Fruit fly (Drosophila melanogaster): ENCODE results near the gene CG4281.
A peak's percentile ranks its signal among the peaks of the same experiment; 100 is the strongest.

Gene CG4281

DNA sequence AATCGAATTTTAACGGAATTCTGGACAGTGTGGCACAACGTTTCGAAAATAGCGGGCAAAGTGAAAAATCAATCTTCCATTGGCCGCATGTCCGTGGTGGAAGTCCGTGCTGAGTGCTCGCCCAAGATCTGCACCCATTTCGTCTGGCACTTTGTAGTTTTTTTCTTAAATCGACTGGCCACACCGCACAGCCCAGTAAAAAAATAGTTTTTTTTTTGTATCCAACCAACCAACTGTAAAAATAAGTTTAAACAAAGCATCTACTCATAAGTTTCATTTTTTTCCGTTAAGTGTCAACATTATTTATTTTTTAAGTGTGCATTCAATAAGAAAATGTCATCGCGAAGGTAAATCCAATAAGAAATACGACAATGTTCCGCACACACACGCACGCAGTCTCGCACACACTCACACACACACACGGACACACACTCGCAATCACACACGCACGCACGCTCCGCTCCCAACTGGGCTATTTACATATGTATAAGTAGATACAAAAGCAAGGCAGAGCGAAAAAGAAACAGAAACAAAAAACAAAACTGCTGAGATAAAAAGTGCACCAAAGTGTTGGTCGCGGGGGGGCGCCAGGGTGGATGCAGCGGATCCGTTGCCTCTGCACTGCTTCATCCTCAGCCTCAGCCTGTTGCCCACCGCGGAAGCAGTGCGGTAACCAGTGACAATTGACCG is 29.3 kb upstream of the CG4281 start, which contains the start of gene csw (continued):
- TF ChIP-seq D19A (tag; optimal IDR thresholded peaks at IDR 0.05) (no peak), CG13424 (tag; optimal IDR thresholded peaks at IDR 0.05) (no peak), croc (GFP tag; conservative IDR thresholded peaks at IDR 0.05) (no peak), eve (GFP tag; optimal IDR thresholded peaks at IDR 0.05) (no peak), z (GFP tag; IDR thresholded peaks at IDR 0.05) (no peak), H2.0 (GFP tag; IDR thresholded peaks at IDR 0.05) (no peak), gem (tag; optimal IDR thresholded peaks at IDR 0.05) (peak; percentile 32), Hsf (GFP tag; optimal IDR thresholded peaks at IDR 0.05) (peak; percentile 57), Rfx (GFP tag; IDR thresholded peaks at IDR 0.05) (peak; percentile 59), CG1529 (GFP tag; optimal IDR thresholded peaks at IDR 0.05) (no peak), cato (GFP tag; optimal IDR thresholded peaks at IDR 0.05; ENCODE audit: borderline replicate concordance) (no peak), org-1 (GFP tag; optimal IDR thresholded peaks at IDR 0.05) (no peak), Adf1 (GFP tag; IDR thresholded peaks at IDR 0.05) (no peak), CG15011 (GFP tag; optimal IDR thresholded peaks at IDR 0.05) (no peak), CG2129 (GFP tag; IDR thresholded peaks at IDR 0.05; ENCODE audit: partially characterized antibody) (no peak), CG11093 (GFP tag; IDR thresholded peaks at IDR 0.05) (no peak), Antp (GFP tag; optimal IDR thresholded peaks at IDR 0.05) (peak; percentile 60), mirr (GFP tag; optimal IDR thresholded peaks at IDR 0.05) (no peak), CG10321 (GFP tag; IDR thresholded peaks at IDR 0.05) (0 out of 2 replicates have a peak, but pooled peaks have one; percentile 5), Med (GFP tag) (peak; percentile 96), CG34224 (GFP tag; IDR thresholded peaks at IDR 0.05; ENCODE audit: partially characterized antibody) (no peak), slp2 (GFP tag; optimal IDR thresholded peaks at IDR 0.05) (no peak), ERR (GFP tag; optimal IDR thresholded peaks at IDR 0.05) (peak; percentile 19), CG6254 (GFP tag; optimal IDR thresholded peaks at IDR 0.05) (peak; percentile 20), CkIIα-i1 (GFP tag; IDR thresholded peaks at IDR 0.05) (no peak), CG2875 (GFP tag; optimal IDR thresholded peaks at IDR 0.05) (no peak), Tbp (GFP tag; optimal IDR thresholded peaks at IDR 0.05) (no peak), bbx (GFP tag; IDR thresholded peaks at IDR 0.05; ENCODE audit: partially characterized antibody) (peak; percentile 48; the same call in 1 of the 2 replicates), jumu (GFP tag; optimal IDR thresholded peaks at IDR 0.05) (peak; percentile 42), bab2 (GFP tag; optimal IDR thresholded peaks at IDR 0.05) (peak; percentile 6), unc-4 (GFP tag; IDR thresholded peaks at IDR 0.05; ENCODE audit: partially characterized antibody) (0 out of 2 replicates have a peak, but pooled peaks have one; percentile 14), Jarid2 (GFP tag; optimal IDR thresholded peaks at IDR 0.05) (no peak), Drgx (GFP tag; IDR thresholded peaks at IDR 0.05) (peak; percentile 86), luna (GFP tag; optimal IDR thresholded peaks at IDR 0.05) (no peak), CG3065 (GFP tag; optimal IDR thresholded peaks at IDR 0.05) (no peak), Sry-β (GFP tag; optimal IDR thresholded peaks at IDR 0.05) (no peak), CG12769 (tag; optimal IDR thresholded peaks at IDR 0.05) (peak; percentile 35), gce (GFP tag; IDR thresholded peaks at IDR 0.05) (no peak), Hr3 (GFP tag; optimal IDR thresholded peaks at IDR 0.05) (peak; percentile 3), Trl (optimal IDR thresholded peaks at IDR 0.05) (peak; percentile 12 to 72), Trl (GFP tag; optimal IDR thresholded peaks at IDR 0.05) (peak; percentile 39), sisA (GFP tag; IDR thresholded peaks at IDR 0.05) (peak; percentile 27; the same call in 1 of the 2 replicates), hb (GFP tag; IDR thresholded peaks at IDR 0.05; ENCODE audit: partially characterized antibody) (no peak), CG34422 (GFP tag; IDR thresholded peaks at IDR 0.05) (peak; percentile 52; the same call in 2 of the 3 replicates), Max (GFP tag; optimal IDR thresholded peaks at IDR 0.05) (no peak), BtbVII (GFP tag; optimal IDR thresholded peaks at IDR 0.05) (no peak), ro (GFP tag; IDR thresholded peaks at IDR 0.05) (no peak), CG11504 (tag; optimal IDR thresholded peaks at IDR 0.05) (no peak), lmd (GFP tag; IDR thresholded peaks at IDR 0.05) (no peak; the same call in 1 of the 2 replicates), Bdp1 (GFP tag; optimal IDR thresholded peaks at IDR 0.05) (peak; percentile 43), CG4730 (GFP tag; IDR thresholded peaks at IDR 0.05) (no peak)
